Worm (Caenorhabditis elegans): ENCODE data around the gene K04A8.20.

Gene K04A8.20

DNA sequence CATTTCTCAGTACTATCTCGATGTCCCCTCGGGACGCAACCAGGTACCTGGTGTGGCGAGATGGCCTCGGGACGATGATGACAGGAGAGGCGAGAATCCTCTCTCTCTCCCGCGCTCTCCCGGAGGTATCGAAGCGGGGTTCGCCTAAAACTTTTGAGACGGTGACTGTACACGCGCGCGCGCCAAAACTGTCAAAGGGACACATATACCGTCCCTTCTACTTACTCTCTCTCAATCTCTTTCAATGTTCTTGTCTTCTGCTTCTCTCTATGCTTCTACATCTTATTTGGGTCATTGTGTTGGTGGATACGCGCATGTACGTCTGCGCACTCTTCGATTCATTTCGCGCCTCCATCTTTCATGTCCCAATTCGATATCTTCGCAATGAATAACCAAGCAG lies 7.4 kb upstream of the K04A8.20 start (continued):
- TF ChIP-seq daf-16 (GFP tag; optimal IDR thresholded peaks at IDR 0.05) (no peak), daf-16 (tag; optimal IDR thresholded peaks at IDR 0.05) (no peak), unc-130 (GFP tag; optimal IDR thresholded peaks at IDR 0.05) (no peak), ama-1 (optimal IDR thresholded peaks at IDR 0.05) (no peak), rbr-2 (tag; optimal IDR thresholded peaks at IDR 0.05) (no peak), ceh-44 (GFP tag; IDR thresholded peaks at IDR 0.05) (no peak), pqm-1 (tag; optimal IDR thresholded peaks at IDR 0.05) (no peak), nhr-25 (tag; optimal IDR thresholded peaks at IDR 0.05; ENCODE audit: borderline replicate concordance, insufficient read depth) (peak; percentile 14), unc-62 (GFP tag; optimal IDR thresholded peaks at IDR 0.05 in 1 of 2) (peak in 1 of 2 experiments; percentile 97), unc-62 (tag; optimal IDR thresholded peaks at IDR 0.05) (no peak), snpc-4 (tag; optimal IDR thresholded peaks at IDR 0.05) (no peak), Y5F2A.4 (GFP tag; optimal IDR thresholded peaks at IDR 0.05) (no peak), hif-1 (tag; optimal IDR thresholded peaks at IDR 0.05) (no peak), nhr-11 (tag; optimal IDR thresholded peaks at IDR 0.05) (no peak), Y75B8A.6 (GFP tag; IDR thresholded peaks at IDR 0.05) (no peak), nhr-10 (tag; optimal IDR thresholded peaks at IDR 0.05) (no peak), F10B5.3 (tag; optimal IDR thresholded peaks at IDR 0.05) (no peak), nhr-111 (GFP tag; optimal IDR thresholded peaks at IDR 0.05) (no peak), gei-8 (GFP tag; optimal IDR thresholded peaks at IDR 0.05) (no peak), mxl-3 (GFP tag; optimal IDR thresholded peaks at IDR 0.05) (peak; percentile 66), ceh-32 (tag; optimal IDR thresholded peaks at IDR 0.05; ENCODE audit: poor library complexity) (no peak), Y48G9A.11 (GFP tag; IDR thresholded peaks at IDR 0.05) (no peak), nhr-28 (tag; optimal IDR thresholded peaks at IDR 0.05) (no peak), ztf-11 (tag; optimal IDR thresholded peaks at IDR 0.05) (no peak)

DNA sequence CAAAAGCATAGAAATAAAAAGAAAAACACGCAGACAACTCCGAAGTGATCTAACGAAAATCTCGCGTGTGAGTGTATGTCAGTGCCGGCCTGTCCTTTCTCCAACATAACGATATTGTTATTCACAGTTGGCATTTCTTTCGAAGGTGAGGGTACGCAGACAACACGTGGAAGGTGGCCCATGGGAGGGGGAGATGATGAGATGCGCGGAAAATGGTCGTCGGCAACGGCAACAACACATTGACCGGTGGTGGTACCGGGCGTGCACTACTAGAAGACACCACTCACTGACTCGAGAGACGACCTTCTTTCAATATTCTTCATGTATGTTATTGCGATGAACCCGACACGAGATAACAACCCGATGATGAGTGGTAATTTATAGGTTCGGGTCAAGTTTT lies 4.2 kb upstream of the K04A8.20 start:
- TF ChIP-seq nhr-25 (tag; optimal IDR thresholded peaks at IDR 0.05; ENCODE audit: borderline replicate concordance, insufficient read depth) (peak; percentile 33), Y105C5A.15 (GFP tag; IDR thresholded peaks at IDR 0.05) (no peak), hlh-30 (tag; optimal IDR thresholded peaks at IDR 0.05; ENCODE audit: insufficient read depth) (peak; percentile 51), mxl-3 (GFP tag; optimal IDR thresholded peaks at IDR 0.05) (peak; percentile 57), unc-62 (GFP tag; optimal IDR thresholded peaks at IDR 0.05 in 1 of 2) (peak in 1 of 2 experiments; percentile 78), unc-62 (tag; optimal IDR thresholded peaks at IDR 0.05) (no peak)

DNA sequence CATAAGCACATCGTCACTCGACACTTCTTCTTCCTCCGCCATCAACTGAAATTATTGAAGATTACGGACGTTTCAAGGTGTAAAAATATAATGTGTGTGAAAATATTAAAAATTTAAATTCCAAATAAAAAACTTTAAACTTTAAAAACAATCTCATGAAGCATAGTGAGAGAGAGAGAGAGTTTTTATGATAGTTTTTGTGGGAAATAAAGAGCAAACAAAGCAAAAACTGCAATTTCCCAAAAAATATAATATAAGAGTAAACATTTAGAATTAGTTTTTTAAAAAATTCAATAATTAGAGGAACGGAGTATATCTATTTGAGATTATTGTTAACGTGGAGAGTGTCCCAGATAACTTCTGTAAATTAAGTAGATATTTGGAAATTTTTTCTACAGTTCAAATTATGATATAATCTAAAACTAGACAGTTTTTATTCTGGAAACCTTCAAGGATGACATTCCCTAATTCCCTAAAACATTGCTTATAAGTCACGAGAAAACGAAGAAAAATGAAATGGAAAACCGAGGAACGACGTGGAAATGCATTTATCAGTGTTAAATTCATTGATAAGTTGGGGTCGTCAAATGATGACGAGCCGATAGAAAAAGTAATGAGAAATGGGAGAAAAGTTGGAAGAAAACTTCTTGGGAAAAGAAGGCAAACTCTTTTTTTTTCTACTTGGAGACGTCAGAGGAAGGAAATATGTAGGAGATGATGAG lies 2.6 kb upstream of the K04A8.20 start, which contains the start of gene dre-1:
TSS of gene dre-1 (minus strand) at position 51 of the 722 bp plus-strand sequence.
- TF ChIP-seq aha-1 (tag) (peak; percentile 71), Y75B8A.6 (GFP tag; IDR thresholded peaks at IDR 0.05) (no peak), dmd-9 (GFP tag; IDR thresholded peaks at IDR 0.05) (no peak), dmd-6 (GFP tag; IDR thresholded peaks at IDR 0.05) (0 out of 2 replicates have a peak, but pooled peaks have one; percentile 18), daf-19 (GFP tag; conservative IDR thresholded peaks at IDR 0.05) (no peak), zip-11 (GFP tag; IDR thresholded peaks at IDR 0.05) (no peak), jun-1 (tag; optimal IDR thresholded peaks at IDR 0.05) (no peak), nhr-111 (GFP tag; optimal IDR thresholded peaks at IDR 0.05) (no peak), daf-16 (GFP tag; optimal IDR thresholded peaks at IDR 0.05) (no peak), daf-16 (tag; optimal IDR thresholded peaks at IDR 0.05) (peak; percentile 26), pqm-1 (tag; optimal IDR thresholded peaks at IDR 0.05) (peak; percentile 37), nhr-28 (tag; optimal IDR thresholded peaks at IDR 0.05) (peak; percentile 45), arid-1 (GFP tag; conservative IDR thresholded peaks at IDR 0.05) (no peak), F10B5.3 (tag; optimal IDR thresholded peaks at IDR 0.05) (no peak), dve-1 (tag; optimal IDR thresholded peaks at IDR 0.05; ENCODE audit: insufficient read depth) (peak; percentile 62), hlh-11 (tag; optimal IDR thresholded peaks at IDR 0.05) (peak; percentile 14), unc-130 (GFP tag; optimal IDR thresholded peaks at IDR 0.05) (no peak), hlh-30 (tag; optimal IDR thresholded peaks at IDR 0.05; ENCODE audit: insufficient read depth) (peak; percentile 11)

Measured in whole organism, L4 larva.